Fruit fly (Drosophila melanogaster) whole organism, wandering third instar larva: Measurements from ENCODE around the gene CG32536.

Experiments used
- Abd-B ChIP-seq: fragments of >200 bp; optimal IDR thresholded peaks from 2 replicates; lab custom pipeline; 2017; ENCODE audit warnings: missing biosample characterization, missing genetic modification characterization
- GATAd ChIP-seq: sonication (Bioruptor generic); optimal IDR thresholded peaks from 2 replicates; lab custom pipeline; 2016; ENCODE audit warnings: missing biosample characterization, missing genetic modification characterization
- Hr78 ChIP-seq: fragments of >200 bp; optimal IDR thresholded peaks from 2 replicates; lab custom pipeline; 2017; ENCODE audit warnings: missing biosample characterization, missing genetic modification characterization
- Mio ChIP-seq: sonication (Bioruptor generic); optimal IDR thresholded peaks from 2 replicates; lab custom pipeline; 2016; ENCODE audit warnings: missing biosample characterization, missing genetic modification characterization
- Myc ChIP-seq: fragments of >200 bp; optimal IDR thresholded peaks from 2 replicates; lab custom pipeline; 2017
- OdsH ChIP-seq: fragments of 200-800 bp; sonication (Bioruptor generic); optimal IDR thresholded peaks from 2 replicates; lab custom pipeline; 2016; ENCODE audit warnings: missing biosample characterization, mild to moderate bottlenecking, missing genetic modification characterization
- dmrt93B ChIP-seq: fragments of 200-800 bp; sonication (Bioruptor generic); optimal IDR thresholded peaks from 2 replicates; lab custom pipeline; 2018; ENCODE audit warnings: missing biosample characterization, mild to moderate bottlenecking, missing genetic modification characterization
- foxo ChIP-seq, 2 experiments: fragments of 200-800 bp; sonication (Bioruptor generic); optimal IDR thresholded peaks; 2 replicates in 1 of 2; 3 replicates in 1 of 2; lab custom pipeline; 2016 to 2017; ENCODE audit warnings: missing biosample characterization in 2 of 2, missing genetic modification characterization in 2 of 2
- h ChIP-seq: fragments of 200-800 bp; sonication (Bioruptor generic); optimal IDR thresholded peaks from 3 replicates; lab custom pipeline; 2016; ENCODE audit warnings: missing biosample characterization, mild to moderate bottlenecking, missing genetic modification characterization
- jim ChIP-seq: fragments of 175-275, 200-325 bp; sonication (Bioruptor generic); optimal IDR thresholded peaks from 2 replicates; lab custom pipeline; 2016; ENCODE audit warnings: missing biosample characterization, mild to moderate bottlenecking, missing genetic modification characterization
- pan ChIP-seq: fragments of >200 bp; optimal IDR thresholded peaks from 2 replicates; lab custom pipeline; 2017
- rgr ChIP-seq: fragments of 200-800 bp; sonication (Bioruptor generic); optimal IDR thresholded peaks from 3 replicates; lab custom pipeline; 2016; ENCODE audit warnings: missing biosample characterization, mild to moderate bottlenecking, missing genetic modification characterization
- sage ChIP-seq: fragments of 200-800 bp; sonication (Bioruptor generic); optimal IDR thresholded peaks from 2 replicates; lab custom pipeline; 2016; ENCODE audit warnings: missing biosample characterization, mild to moderate bottlenecking, missing genetic modification characterization
- sv ChIP-seq: fragments of 200-800 bp; sonication (Bioruptor generic); optimal IDR thresholded peaks from 3 replicates; lab custom pipeline; 2016; ENCODE audit warnings: missing biosample characterization, missing genetic modification characterization

DNA sequence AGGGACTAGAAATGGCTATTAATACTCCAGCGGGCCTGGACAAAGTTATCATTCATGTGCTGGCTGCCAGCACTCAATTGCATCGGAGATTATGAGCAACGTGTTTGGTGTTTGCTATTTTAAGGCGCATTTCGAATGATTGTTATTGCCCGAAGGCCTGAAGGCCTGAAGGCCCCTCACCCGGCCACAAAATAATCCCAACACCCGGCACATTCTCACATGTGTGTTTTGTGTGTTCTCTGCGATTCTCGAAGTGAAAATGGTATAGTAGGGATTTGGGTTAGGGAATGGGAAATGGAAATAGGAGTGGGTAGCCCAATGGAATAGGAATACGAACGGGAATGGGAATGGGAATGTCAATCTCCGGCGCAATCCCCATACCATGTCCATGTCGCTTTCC is 42.2 kb upstream of the CG32536 start:
- TF ChIP-seq Mio (GFP tag; lab: Kevin White, UChicago) (no peak), h (GFP tag; lab: Kevin White, UChicago) (no peak), rgr (GFP tag; lab: Kevin White, UChicago) (no peak), dmrt93B (no peak), pan (lab: Kevin White, UChicago) (no peak), Myc (lab: Kevin White, UChicago) (no peak), Hr78 (GFP tag; lab: Kevin White, UChicago) (no peak), OdsH (GFP tag; lab: Kevin White, UChicago) (no peak), sv (GFP tag; lab: Kevin White, UChicago) (no peak), Abd-B (GFP tag; lab: Kevin White, UChicago) (no peak), GATAd (GFP tag; lab: Kevin White, UChicago) (no peak), foxo (GFP tag; optimal IDR thresholded peaks at IDR 0.05; lab: Kevin White, UChicago) (no peak), sage (GFP tag; lab: Kevin White, UChicago) (no peak), jim (GFP tag; lab: Kevin White, UChicago) (no peak)
